Worm (Caenorhabditis elegans): ENCODE data around the gene Y59H11AR.10.

Gene Y59H11AR.10

ce11 chrIV:8650696-8651095 is 47.7 kb downstream of the Y59H11AR.10 start, which contains the start of gene C49C8.2:
C49C8.2 (plus strand) TSS chrIV:8651088.
- TF ChIP-seq tlp-1 (tag; optimal IDR thresholded peaks at IDR 0.05) (no peak), nhr-12 (tag; optimal IDR thresholded peaks at IDR 0.05) (no peak), mep-1 (tag; optimal IDR thresholded peaks at IDR 0.05) (peak; percentile 19), irx-1 (tag; optimal IDR thresholded peaks at IDR 0.05) (no peak), Y116A8C.19 (tag; optimal IDR thresholded peaks at IDR 0.05; ENCODE audit: borderline replicate concordance) (no peak), sptf-1 (tag; optimal IDR thresholded peaks at IDR 0.05) (no peak), xbp-1 (tag; optimal IDR thresholded peaks at IDR 0.05) (no peak), ztf-4 (tag; optimal IDR thresholded peaks at IDR 0.05) (no peak), hlh-17 (GFP tag; optimal IDR thresholded peaks at IDR 0.05; ENCODE audit: borderline replicate concordance) (no peak), sox-4 (tag; optimal IDR thresholded peaks at IDR 0.05) (no peak), mdl-1 (tag; optimal IDR thresholded peaks at IDR 0.05) (no peak), ceh-82 (tag; optimal IDR thresholded peaks at IDR 0.05) (no peak), nhr-47 (tag; optimal IDR thresholded peaks at IDR 0.05) (no peak), hlh-4 (tag; optimal IDR thresholded peaks at IDR 0.05) (no peak), lin-35 (GFP tag; optimal IDR thresholded peaks at IDR 0.05) (peak in 1 of 2 experiments; percentile 48), lsy-2 (tag; optimal IDR thresholded peaks at IDR 0.05) (peak in 1 of 2 experiments; percentile 30), efl-1 (optimal IDR thresholded peaks at IDR 0.05) (peak in 1 of 2 experiments; percentile 29), efl-1 (GFP tag; optimal IDR thresholded peaks at IDR 0.05 in 1 of 2) (no peak), blmp-1 (tag; optimal IDR thresholded peaks at IDR 0.05) (peak; percentile 19), nhr-90 (tag; optimal IDR thresholded peaks at IDR 0.05; ENCODE audit: poor library complexity) (no peak), pqm-1 (tag; optimal IDR thresholded peaks at IDR 0.05) (no peak), pax-3 (tag; optimal IDR thresholded peaks at IDR 0.05) (no peak), vab-15 (tag; optimal IDR thresholded peaks at IDR 0.05) (no peak), nhr-237 (tag; optimal IDR thresholded peaks at IDR 0.05) (no peak), lin-15B (tag; optimal IDR thresholded peaks at IDR 0.05) (no peak), ceh-8 (GFP tag; optimal IDR thresholded peaks at IDR 0.05) (no peak), unc-98 (GFP tag; IDR thresholded peaks at IDR 0.05) (no peak), nhr-76 (tag; optimal IDR thresholded peaks at IDR 0.05) (no peak), nhr-85 (tag) (peak; percentile 20), ceh-88 (GFP tag; IDR thresholded peaks at IDR 0.05) (no peak), dpl-1 (GFP tag; optimal IDR thresholded peaks at IDR 0.05) (no peak), nhr-71 (tag; optimal IDR thresholded peaks at IDR 0.05) (no peak), dsc-1 (tag; optimal IDR thresholded peaks at IDR 0.05) (peak; percentile 45)

ce11 chrIV:8651835-8652234 is 48.9 kb downstream of the Y59H11AR.10 start, which contains the start of gene C49C8.8:
C49C8.8 (plus strand) TSS chrIV:8652135.
- TF ChIP-seq ces-1 (GFP tag; optimal IDR thresholded peaks at IDR 0.05) (no peak), blmp-1 (tag; optimal IDR thresholded peaks at IDR 0.05) (no peak), xbp-1 (tag; optimal IDR thresholded peaks at IDR 0.05) (no peak), ztf-11 (tag; optimal IDR thresholded peaks at IDR 0.05) (no peak), nhr-28 (tag; optimal IDR thresholded peaks at IDR 0.05) (no peak), Y116A8C.19 (tag; optimal IDR thresholded peaks at IDR 0.05; ENCODE audit: borderline replicate concordance) (no peak), lin-35 (GFP tag; optimal IDR thresholded peaks at IDR 0.05) (no peak), rnt-1 (tag; optimal IDR thresholded peaks at IDR 0.05) (no peak), sox-4 (tag; optimal IDR thresholded peaks at IDR 0.05) (no peak), aly-2 (tag; optimal IDR thresholded peaks at IDR 0.05) (no peak), nhr-71 (tag; optimal IDR thresholded peaks at IDR 0.05) (no peak), efl-1 (optimal IDR thresholded peaks at IDR 0.05) (no peak), efl-1 (GFP tag; optimal IDR thresholded peaks at IDR 0.05 in 1 of 2) (no peak)

Measured in whole organism, L1 larva.